Fruit fly (Drosophila melanogaster) whole organism: ENCODE measurements around the gene Grip71.

Source experiments
- CG8478 ChIP-seq: fragments of >200 bp; optimal IDR thresholded peaks from 2 replicates; lab custom pipeline; 2018; ENCODE audit warnings: inconsistent platforms
- Dll ChIP-seq: fragments of >200 bp; optimal IDR thresholded peaks from 2 replicates; lab custom pipeline; 2017
- EcR ChIP-seq, 2 experiments: fragments of >200 bp; optimal IDR thresholded peaks; 2 replicates each; lab custom pipeline; 2017; ENCODE audit warnings: missing biosample characterization in 2 of 2, missing genetic modification characterization in 2 of 2, missing genetic modification reagents in 2 of 2
- pan ChIP-seq: fragments of >200 bp; optimal IDR thresholded peaks from 2 replicates; lab custom pipeline; 2017
- psq ChIP-seq: fragments of >200 bp; optimal IDR thresholded peaks from 2 replicates; lab custom pipeline; 2017
- usp ChIP-seq: fragments of >200 bp; optimal IDR thresholded peaks from 2 replicates; lab custom pipeline; 2017; ENCODE audit warnings: missing biosample characterization, missing genetic modification characterization, mixed read lengths

The Grip71 gene

dm6 chr2L:18688646-18689296, 19.9 kb upstream of the Grip71 start, which contains the start of gene msl-1:
TSS of gene msl-1 (minus strand) at chr2L:18688800.
- no peak for TF ChIP-seq usp
- TF ChIP-seq Dll (lab: Kevin White, UChicago): no peak
- TF ChIP-seq CG8478 (lab: Kevin White, UChicago): no peak
- no peak for TF ChIP-seq EcR (GFP tag; optimal IDR thresholded peaks at IDR 0.05; lab: Kevin White, UChicago)
- TF ChIP-seq pan (lab: Kevin White, UChicago): no peak
- no peak for TF ChIP-seq psq

DNA sequence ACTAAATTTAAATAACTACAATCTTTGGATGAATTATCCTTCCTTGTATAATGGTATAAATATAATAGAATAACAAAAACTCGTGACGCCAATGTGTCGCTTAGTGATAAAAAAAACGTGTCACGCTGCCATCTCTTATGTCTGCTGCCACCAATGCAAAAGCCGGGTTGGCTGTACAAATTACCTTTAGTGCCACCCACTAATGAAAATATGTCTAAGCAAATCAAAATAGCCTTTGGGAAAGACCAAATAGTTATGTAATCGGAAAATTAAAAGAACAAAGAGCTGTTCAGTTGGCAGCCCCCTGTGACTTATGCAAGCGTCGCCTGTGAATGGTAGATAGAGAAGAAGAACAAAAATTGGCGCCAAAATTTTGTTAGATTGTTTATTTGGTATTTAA, 19.3 kb upstream of the Grip71 start, which contains the start of gene CG10336:
Gene CG10336, plus strand, starts transcription at position 153 of the 400 bp plus-strand sequence.
- no peak for TF ChIP-seq pan (lab: Kevin White, UChicago)
- TF ChIP-seq usp: no peak
- no peak for TF ChIP-seq Dll (lab: Kevin White, UChicago)
- no peak for TF ChIP-seq EcR (GFP tag; optimal IDR thresholded peaks at IDR 0.05; lab: Kevin White, UChicago)
- no peak for TF ChIP-seq CG8478 (lab: Kevin White, UChicago)
- TF ChIP-seq psq: no peak

DNA sequence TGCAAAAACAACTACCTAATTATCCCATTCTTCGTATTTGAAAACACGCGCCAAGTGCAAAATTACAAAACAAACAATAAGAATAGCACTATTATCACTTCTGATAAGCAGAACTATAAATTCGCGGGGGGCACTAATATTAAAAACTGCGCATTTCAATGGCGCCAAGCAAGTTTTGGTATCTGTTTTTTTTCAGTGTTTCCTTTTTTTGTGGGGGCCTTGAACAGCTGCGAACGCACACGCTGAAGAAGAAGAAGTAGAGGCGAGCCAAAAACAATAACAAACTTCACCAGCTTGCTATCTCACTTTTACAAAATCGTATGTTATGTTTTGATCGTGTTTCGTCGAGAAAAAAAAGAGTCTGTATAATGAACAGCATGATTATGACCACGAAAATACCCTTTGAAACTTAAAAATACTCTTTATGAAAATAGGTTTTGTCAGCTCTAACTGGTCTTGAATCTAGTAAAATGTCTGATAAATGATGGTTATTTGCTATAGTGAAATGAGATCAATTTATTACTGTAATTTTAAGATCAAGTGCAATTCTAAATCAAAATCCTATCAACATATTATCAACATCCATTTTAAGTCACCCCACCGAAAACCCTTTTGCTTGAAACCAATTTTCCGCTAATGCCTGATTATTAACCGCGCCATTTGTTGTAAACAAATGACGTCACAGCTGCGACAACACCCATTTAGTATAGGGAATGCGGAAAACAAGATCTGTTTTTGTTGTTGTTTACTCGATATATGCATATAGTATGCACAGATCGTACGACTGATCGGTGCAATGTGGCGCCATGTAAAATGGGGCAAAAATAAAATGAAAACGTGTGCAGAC, 14.5 kb upstream of the Grip71 start:
- TF ChIP-seq psq (no peak), pan (lab: Kevin White, UChicago) (peak; percentile 3)

- TF ChIP-seq EcR (GFP tag; optimal IDR thresholded peaks at IDR 0.05; lab: Kevin White, UChicago): no peak
- no peak for TF ChIP-seq psq
- TF ChIP-seq usp: no peak
- no peak for TF ChIP-seq CG8478 (lab: Kevin White, UChicago)
- TF ChIP-seq pan (lab: Kevin White, UChicago): no peak
- no peak for TF ChIP-seq Dll (lab: Kevin White, UChicago)
Measured at dm6 chr2L:18694724-18695105, 13.9 kb upstream of the Grip71 start.

DNA sequence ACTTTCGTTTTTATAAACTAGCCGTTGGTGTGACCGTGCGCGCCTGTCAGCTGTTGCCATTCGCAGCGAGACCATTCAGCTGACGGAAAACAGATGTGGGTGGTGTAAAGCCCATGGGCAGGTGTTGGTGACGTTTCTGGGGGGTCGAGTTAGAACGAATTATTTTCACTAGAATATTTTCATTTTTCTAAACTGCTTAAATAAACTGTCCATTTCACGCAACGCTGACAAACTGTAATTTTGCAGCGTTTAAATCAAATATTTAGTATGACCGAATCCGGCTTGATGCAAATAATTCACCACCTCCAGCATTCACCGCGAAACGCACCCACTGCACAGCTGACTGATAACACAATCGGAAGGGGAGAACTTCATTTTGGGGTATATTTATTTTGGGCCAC, 13.2 kb upstream of the Grip71 start, which contains the start of the genes CG10383 and CG10338:
Gene CG10383, minus strand, starts transcription at position 199 of the 401 bp plus-strand sequence.
Gene CG10338, plus strand, starts transcription at position 261 of the 401 bp plus-strand sequence.
- TF ChIP-seq psq (no peak), pan (lab: Kevin White, UChicago) (no peak), Dll (lab: Kevin White, UChicago) (no peak), EcR (GFP tag; optimal IDR thresholded peaks at IDR 0.05; lab: Kevin White, UChicago) (no peak), usp (no peak), CG8478 (lab: Kevin White, UChicago) (no peak)

dm6 chr2L:18698559-18699130, 10.0 kb upstream of the Grip71 start, which contains the start of gene CG10341:
TSS of gene CG10341 (plus strand) at chr2L:18698714.
- TF ChIP-seq Dll (lab: Kevin White, UChicago): no peak
- no peak for TF ChIP-seq psq
- no peak for TF ChIP-seq EcR (GFP tag; optimal IDR thresholded peaks at IDR 0.05; lab: Kevin White, UChicago)
- no peak for TF ChIP-seq pan (lab: Kevin White, UChicago)

DNA sequence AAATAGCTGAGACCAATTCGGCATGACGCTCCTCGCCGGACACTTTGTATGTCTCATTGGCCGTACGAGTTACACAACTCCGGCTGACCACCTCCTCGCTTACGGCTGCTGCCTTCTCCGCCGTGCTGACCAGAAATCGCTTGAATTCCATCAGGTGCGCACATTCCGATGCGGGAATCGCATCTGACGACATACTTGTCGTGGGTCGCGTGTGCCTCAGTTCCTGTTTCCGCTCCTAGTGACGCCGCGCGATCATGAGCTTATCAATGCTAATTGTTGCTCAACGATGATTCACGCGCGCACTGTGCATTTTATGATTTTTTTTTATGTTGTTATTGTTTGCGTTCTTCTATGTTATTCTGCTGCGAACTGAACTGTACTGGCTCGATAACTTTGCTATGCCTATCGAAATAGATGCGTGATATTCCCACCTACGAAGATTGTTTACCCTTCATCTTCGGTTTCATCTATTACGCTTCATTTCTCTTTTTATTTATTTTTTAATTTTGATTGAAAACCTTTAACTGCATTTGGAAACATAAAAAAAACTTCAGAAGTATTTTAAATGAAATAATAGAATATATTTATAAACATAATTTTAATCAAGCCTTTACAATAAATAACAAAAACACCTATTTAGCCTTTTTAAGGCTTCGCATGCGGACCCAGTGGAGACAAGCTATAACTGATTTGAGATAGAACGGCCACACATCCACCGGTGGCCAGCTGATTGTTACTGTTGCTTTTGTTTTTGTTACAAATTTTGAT, 5.7 kb upstream of the Grip71 start, which contains the start of the genes CG10376 and CG10343:
Gene CG10376, minus strand, starts transcription at position 385 of the 768 bp plus-strand sequence.
Gene CG10343, plus strand, starts transcription at position 753 of the 768 bp plus-strand sequence.
- TF ChIP-seq pan (lab: Kevin White, UChicago) (no peak), usp (no peak), Dll (lab: Kevin White, UChicago) (no peak), EcR (GFP tag; optimal IDR thresholded peaks at IDR 0.05; lab: Kevin White, UChicago) (no peak), CG8478 (lab: Kevin White, UChicago) (no peak), psq (no peak)

DNA sequence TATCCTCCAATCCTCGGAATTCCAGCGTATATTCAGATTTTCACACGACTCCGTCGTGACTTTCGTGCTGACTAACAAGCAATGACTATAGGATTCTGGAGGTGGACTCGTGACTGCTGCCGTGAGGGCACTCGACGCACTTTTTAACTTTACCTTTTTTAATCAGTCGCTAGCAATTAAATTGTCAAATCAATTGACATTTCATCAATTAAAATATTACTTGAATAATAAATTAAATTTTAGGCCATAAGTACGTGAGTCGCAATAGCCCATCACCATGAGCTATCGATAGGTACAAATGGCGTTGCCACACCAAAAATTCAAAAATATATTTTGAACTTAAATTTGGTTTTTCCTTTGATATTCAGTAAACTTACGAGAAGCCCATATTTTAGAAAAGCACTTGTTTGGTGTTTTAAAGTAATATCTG, 3.0 kb upstream of the Grip71 start, which contains the start of gene Jwa:
Gene Jwa, minus strand, starts transcription at position 87 of the 430 bp plus-strand sequence.
- TF ChIP-seq CG8478 (lab: Kevin White, UChicago): no peak
- TF ChIP-seq psq: no peak
- no peak for TF ChIP-seq EcR (GFP tag; optimal IDR thresholded peaks at IDR 0.05; lab: Kevin White, UChicago)
- TF ChIP-seq Dll (lab: Kevin White, UChicago): no peak
- TF ChIP-seq pan (lab: Kevin White, UChicago): no peak
- no peak for TF ChIP-seq usp

dm6 chr2L:18707844-18708238, 805 bp upstream of the Grip71 start:
- TF ChIP-seq CG8478 (lab: Kevin White, UChicago): no peak
- no peak for TF ChIP-seq Dll (lab: Kevin White, UChicago)
- TF ChIP-seq EcR (GFP tag; optimal IDR thresholded peaks at IDR 0.05; lab: Kevin White, UChicago): no peak
- no peak for TF ChIP-seq psq
- no peak for TF ChIP-seq pan (lab: Kevin White, UChicago)
- TF ChIP-seq usp: no peak

dm6 chr2L:18713686-18714085, 5.0 kb downstream of the Grip71 start, which contains the start of gene Irk3:
TSS of gene Irk3 (minus strand) at chr2L:18713748.
- TF ChIP-seq CG8478 (lab: Kevin White, UChicago): no peak
- no peak for TF ChIP-seq Dll (lab: Kevin White, UChicago)
- no peak for TF ChIP-seq EcR (GFP tag; optimal IDR thresholded peaks at IDR 0.05; lab: Kevin White, UChicago)
- TF ChIP-seq psq: no peak

- TF ChIP-seq psq (no peak), usp (no peak), pan (lab: Kevin White, UChicago) (no peak), CG8478 (lab: Kevin White, UChicago) (no peak), Dll (lab: Kevin White, UChicago) (no peak), EcR (GFP tag; optimal IDR thresholded peaks at IDR 0.05; lab: Kevin White, UChicago) (no peak)
Measured at dm6 chr2L:18714086-18714485, 5.4 kb downstream of the Grip71 start.
